Worm (Caenorhabditis elegans): ENCODE data around the gene C16D2.3.

Gene C16D2.3

ce11 chrII:9137803-9138202 lies at the start of gene C16D2.3:
TSS of gene C16D2.3 (plus strand) at chrII:9138103.
- TF ChIP-seq rpc-1 (optimal IDR thresholded peaks at IDR 0.05) (no peak), rpc-1 (tag; optimal IDR thresholded peaks at IDR 0.05) (no peak), Y95B8A.8 (GFP tag; IDR thresholded peaks at IDR 0.05) (no peak), mel-28 (tag; optimal IDR thresholded peaks at IDR 0.05; ENCODE audit: borderline replicate concordance) (no peak), chd-7 (tag; optimal IDR thresholded peaks at IDR 0.05) (no peak), him-1 (tag; optimal IDR thresholded peaks at IDR 0.05) (no peak), nhr-120 (GFP tag; IDR thresholded peaks at IDR 0.05) (no peak), akir-1 (GFP tag; optimal IDR thresholded peaks at IDR 0.05) (no peak), nhr-27 (tag; optimal IDR thresholded peaks at IDR 0.05) (no peak), die-1 (tag; optimal IDR thresholded peaks at IDR 0.05) (no peak), snpc-3.4 (tag; optimal IDR thresholded peaks at IDR 0.05) (no peak), ccch-3 (GFP tag; optimal IDR thresholded peaks at IDR 0.05) (no peak), lin-54 (GFP tag; optimal IDR thresholded peaks at IDR 0.05) (no peak), rcor-1 (GFP tag; IDR thresholded peaks at IDR 0.05) (no peak), ceh-100 (GFP tag; IDR thresholded peaks at IDR 0.05) (no peak), Y67H2A.10 (GFP tag; conservative IDR thresholded peaks at IDR 0.05) (no peak), C17E4.6 (GFP tag; IDR thresholded peaks at IDR 0.05) (no peak), lsl-1 (GFP tag; optimal IDR thresholded peaks at IDR 0.05) (no peak), hlh-12 (tag; optimal IDR thresholded peaks at IDR 0.05) (no peak)

ce11 chrII:9092910-9093309 lies 45.0 kb upstream of the C16D2.3 start:
- TF ChIP-seq hmg-1.2 (GFP tag; IDR thresholded peaks at IDR 0.05) (no peak), nhr-80 (tag; optimal IDR thresholded peaks at IDR 0.05) (peak; percentile 80)

- TF ChIP-seq hmg-20 (GFP tag; IDR thresholded peaks at IDR 0.05) (no peak), egl-18 (GFP tag; IDR thresholded peaks at IDR 0.05) (no peak), snpc-4 (GFP tag; optimal IDR thresholded peaks at IDR 0.05) (no peak), snpc-4 (tag; optimal IDR thresholded peaks at IDR 0.05) (no peak), F55B11.4 (tag; optimal IDR thresholded peaks at IDR 0.05; ENCODE audit: borderline replicate concordance, insufficient read depth) (no peak), dox-1 (GFP tag; IDR thresholded peaks at IDR 0.05) (no peak), unc-130 (GFP tag; optimal IDR thresholded peaks at IDR 0.05) (no peak), ceh-27 (GFP tag; optimal IDR thresholded peaks at IDR 0.05) (no peak), B0019.2 (GFP tag; conservative IDR thresholded peaks at IDR 0.05) (no peak), somi-1 (GFP tag; optimal IDR thresholded peaks at IDR 0.05) (no peak), egrh-3 (GFP tag; IDR thresholded peaks at IDR 0.05) (no peak), F39B2.1 (GFP tag; IDR thresholded peaks at IDR 0.05) (no peak), efl-1 (GFP tag; optimal IDR thresholded peaks at IDR 0.05) (no peak), B0336.3 (GFP tag; IDR thresholded peaks at IDR 0.05) (no peak), ets-4 (GFP tag; optimal IDR thresholded peaks at IDR 0.05) (no peak), chd-7 (tag; optimal IDR thresholded peaks at IDR 0.05) (no peak)
These were observed 44.3 kb upstream of the C16D2.3 start, which contains the start of gene C07H4.1 for ce11 chrII:9093584-9093983. TSS of gene C07H4.1 (minus strand) at chrII:9093684.

ce11 chrII:9094247-9094790 lies 43.6 kb upstream of the C16D2.3 start:
- TF ChIP-seq ztf-18 (tag; optimal IDR thresholded peaks at IDR 0.05), result peak; percentile 0
- TF ChIP-seq ztf-26 (tag; optimal IDR thresholded peaks at IDR 0.05), result no peak
- TF ChIP-seq ztf-6 (GFP tag; IDR thresholded peaks at IDR 0.05), result no peak
- TF ChIP-seq ztf-28 (GFP tag; IDR thresholded peaks at IDR 0.05), result no peak
- no peak for TF ChIP-seq ekl-4 (GFP tag; IDR thresholded peaks at IDR 0.05)
- no peak for TF ChIP-seq F57A8.1 (GFP tag; optimal IDR thresholded peaks at IDR 0.05)
- TF ChIP-seq sptf-2 (GFP tag; optimal IDR thresholded peaks at IDR 0.05), result no peak
- peak; percentile 80 for TF ChIP-seq nhr-80 (tag; optimal IDR thresholded peaks at IDR 0.05)
- no peak for TF ChIP-seq unc-130 (GFP tag; optimal IDR thresholded peaks at IDR 0.05)
- TF ChIP-seq Y67H2A.10 (GFP tag; conservative IDR thresholded peaks at IDR 0.05), result no peak
- TF ChIP-seq lin-40 (tag; optimal IDR thresholded peaks at IDR 0.05), result no peak
- TF ChIP-seq F33H1.4 (GFP tag; IDR thresholded peaks at IDR 0.05), result no peak
- TF ChIP-seq unc-62 (GFP tag; optimal IDR thresholded peaks at IDR 0.05), result no peak
- TF ChIP-seq fkh-3 (tag; optimal IDR thresholded peaks at IDR 0.05), result no peak
- no peak for TF ChIP-seq ceh-27 (GFP tag; optimal IDR thresholded peaks at IDR 0.05)
- no peak for TF ChIP-seq mel-28 (tag; optimal IDR thresholded peaks at IDR 0.05; ENCODE audit: borderline replicate concordance)

All from whole organism, young adult.